Worm (Caenorhabditis elegans): ENCODE data around the gene nspe-8.
"Not testable (repeated sequence)": the region's sequence is repeated elsewhere in the genome, so short reads cannot be mapped to it uniquely, and the experiment has no call there.

nspe-8 gene

DNA sequence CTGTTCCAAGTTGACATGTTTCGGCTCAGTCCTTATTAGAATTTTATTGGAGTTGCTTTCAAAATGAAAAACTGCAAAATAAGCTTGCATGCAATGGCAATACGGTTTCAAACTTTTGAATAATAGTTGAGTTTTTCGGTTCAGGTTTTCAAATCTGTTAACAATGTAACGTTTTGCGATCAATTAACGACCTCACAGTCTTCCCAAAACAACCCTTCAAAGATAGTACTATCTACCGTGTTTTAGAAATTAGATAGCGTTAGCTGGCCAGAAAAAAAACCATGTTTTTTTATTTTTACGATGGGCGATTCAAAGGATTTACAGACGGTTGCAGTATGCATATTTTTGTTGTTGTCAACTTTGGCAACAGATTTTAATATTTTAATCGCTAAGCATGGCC, 9.1 kb upstream of the nspe-8 start, which contains the start of gene Y38E10A.34:
Gene Y38E10A.34, plus strand, starts transcription at position 301 of the 400 bp plus-strand sequence.
- TF ChIP-seq ets-7 (tag; optimal IDR thresholded peaks at IDR 0.05) (no peak), ceh-13 (GFP tag; optimal IDR thresholded peaks at IDR 0.05) (no peak), hnd-1 (tag; optimal IDR thresholded peaks at IDR 0.05) (no peak), tbx-37 (GFP tag; conservative IDR thresholded peaks at IDR 0.05) (no peak), tra-4 (tag; optimal IDR thresholded peaks at IDR 0.05) (no peak), flt-1 (GFP tag; IDR thresholded peaks at IDR 0.05) (no peak), ama-1 (optimal IDR thresholded peaks at IDR 0.05) (no peak), hmg-4 (GFP tag; optimal IDR thresholded peaks at IDR 0.05) (no peak), F13C5.2 (tag; optimal IDR thresholded peaks at IDR 0.05) (no peak), hmbx-1 (tag; optimal IDR thresholded peaks at IDR 0.05) (no peak), sea-1 (GFP tag; conservative IDR thresholded peaks at IDR 0.05) (no peak), tbx-11 (GFP tag; IDR thresholded peaks at IDR 0.05) (no peak), ceh-36 (tag; optimal IDR thresholded peaks at IDR 0.05) (no peak)

- TF ChIP-seq F13C5.2 (tag; optimal IDR thresholded peaks at IDR 0.05) (no peak), scrt-1 (GFP tag; IDR thresholded peaks at IDR 0.05) (no peak), tra-4 (tag; optimal IDR thresholded peaks at IDR 0.05) (no peak), B0310.2 (tag; optimal IDR thresholded peaks at IDR 0.05) (no peak), ceh-13 (GFP tag; optimal IDR thresholded peaks at IDR 0.05) (no peak), hmbx-1 (tag; optimal IDR thresholded peaks at IDR 0.05) (no peak), hmg-4 (GFP tag; optimal IDR thresholded peaks at IDR 0.05) (no peak), hnd-1 (tag; optimal IDR thresholded peaks at IDR 0.05) (no peak), sea-1 (GFP tag; conservative IDR thresholded peaks at IDR 0.05) (no peak), pes-1 (GFP tag; IDR thresholded peaks at IDR 0.05) (no peak), ama-1 (optimal IDR thresholded peaks at IDR 0.05) (no peak)
These were observed 7.6 kb upstream of the nspe-8 start, which contains the start of gene Y38E10A.28 for ce11 chrII:12629387-12629786. Y38E10A.28 (plus strand) TSS chrII:12629687.

ce11 chrII:12628566-12628965, 6.8 kb upstream of the nspe-8 start, which contains the start of gene nspe-5:
nspe-5 (plus strand) TSS chrII:12628866.
- TF ChIP-seq hnd-1 (tag; optimal IDR thresholded peaks at IDR 0.05): no peak
- TF ChIP-seq hmbx-1 (tag; optimal IDR thresholded peaks at IDR 0.05): no peak
- no peak for TF ChIP-seq ceh-36 (tag; optimal IDR thresholded peaks at IDR 0.05)
- TF ChIP-seq tbx-37 (GFP tag; conservative IDR thresholded peaks at IDR 0.05): no peak
- no peak for TF ChIP-seq hmg-4 (GFP tag; optimal IDR thresholded peaks at IDR 0.05)
- no peak for TF ChIP-seq ets-7 (tag; optimal IDR thresholded peaks at IDR 0.05)
- no peak for TF ChIP-seq aly-1 (tag; optimal IDR thresholded peaks at IDR 0.05)
- TF ChIP-seq sea-1 (GFP tag; conservative IDR thresholded peaks at IDR 0.05): no peak
- no peak for TF ChIP-seq tbx-11 (GFP tag; IDR thresholded peaks at IDR 0.05)
- TF ChIP-seq F13C5.2 (tag; optimal IDR thresholded peaks at IDR 0.05): no peak
- no peak for TF ChIP-seq pes-1 (GFP tag; IDR thresholded peaks at IDR 0.05)
- TF ChIP-seq ama-1 (optimal IDR thresholded peaks at IDR 0.05): no peak

- no peak for TF ChIP-seq sea-1 (GFP tag; conservative IDR thresholded peaks at IDR 0.05)
- no peak for TF ChIP-seq tbx-37 (GFP tag; conservative IDR thresholded peaks at IDR 0.05)
- no peak for TF ChIP-seq hmbx-1 (tag; optimal IDR thresholded peaks at IDR 0.05)
- TF ChIP-seq ets-7 (tag; optimal IDR thresholded peaks at IDR 0.05): no peak
- no peak for TF ChIP-seq pes-1 (GFP tag; IDR thresholded peaks at IDR 0.05)
- no peak for TF ChIP-seq ceh-36 (tag; optimal IDR thresholded peaks at IDR 0.05)
- TF ChIP-seq hmg-4 (GFP tag; optimal IDR thresholded peaks at IDR 0.05): no peak
- TF ChIP-seq tbx-11 (GFP tag; IDR thresholded peaks at IDR 0.05): no peak
- TF ChIP-seq B0310.2 (tag; optimal IDR thresholded peaks at IDR 0.05): no peak
- no peak for TF ChIP-seq ceh-13 (GFP tag; optimal IDR thresholded peaks at IDR 0.05)
These were observed 5.1 kb upstream of the nspe-8 start, which contains the start of gene nspe-7 for ce11 chrII:12626887-12627286. nspe-7 (plus strand) TSS chrII:12627187.

DNA sequence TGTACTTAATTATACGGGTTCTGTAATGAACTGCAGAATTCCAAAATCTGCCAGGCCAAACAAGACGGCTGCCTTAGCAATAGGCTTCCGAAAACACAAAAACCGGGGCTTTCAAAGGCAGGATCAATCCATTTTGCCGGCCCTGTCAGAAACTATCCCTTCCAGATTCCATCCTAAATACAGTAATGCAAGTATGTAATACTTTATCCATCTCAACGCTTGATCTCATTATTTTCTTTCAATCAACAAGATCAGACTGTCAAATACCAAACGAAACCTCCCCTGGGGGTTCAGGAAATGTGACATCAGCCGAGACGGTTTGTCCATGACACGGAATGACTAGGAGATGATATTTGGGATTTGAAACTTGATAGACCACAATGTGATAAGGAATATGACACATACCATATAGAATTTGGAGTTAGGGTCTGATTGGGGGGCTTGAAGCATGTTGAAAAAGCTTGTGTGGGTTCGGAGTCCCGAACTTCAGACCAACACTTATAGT, 4.4 kb upstream of the nspe-8 start:
- TF ChIP-seq ceh-13 (GFP tag; optimal IDR thresholded peaks at IDR 0.05) (no peak), sea-1 (GFP tag; conservative IDR thresholded peaks at IDR 0.05) (no peak), F13C5.2 (tag; optimal IDR thresholded peaks at IDR 0.05) (no peak), hmg-4 (GFP tag; optimal IDR thresholded peaks at IDR 0.05) (no peak), hmbx-1 (tag; optimal IDR thresholded peaks at IDR 0.05) (no peak), tra-4 (tag; optimal IDR thresholded peaks at IDR 0.05) (no peak), ets-7 (tag; optimal IDR thresholded peaks at IDR 0.05) (no peak)

ce11 chrII:12625673-12626072, 3.9 kb upstream of the nspe-8 start:
- no peak for TF ChIP-seq hnd-1 (tag; optimal IDR thresholded peaks at IDR 0.05)
- no peak for TF ChIP-seq F13C5.2 (tag; optimal IDR thresholded peaks at IDR 0.05)
- no peak for TF ChIP-seq ceh-36 (tag; optimal IDR thresholded peaks at IDR 0.05)
- TF ChIP-seq hmbx-1 (tag; optimal IDR thresholded peaks at IDR 0.05): no peak
- TF ChIP-seq hmg-4 (GFP tag; optimal IDR thresholded peaks at IDR 0.05): no peak
- no peak for TF ChIP-seq scrt-1 (GFP tag; IDR thresholded peaks at IDR 0.05)
- no peak for TF ChIP-seq ets-7 (tag; optimal IDR thresholded peaks at IDR 0.05)
- TF ChIP-seq sea-1 (GFP tag; conservative IDR thresholded peaks at IDR 0.05): no peak
- no peak for TF ChIP-seq ceh-13 (GFP tag; optimal IDR thresholded peaks at IDR 0.05)
- no peak for TF ChIP-seq flt-1 (GFP tag; IDR thresholded peaks at IDR 0.05)
- TF ChIP-seq tbx-11 (GFP tag; IDR thresholded peaks at IDR 0.05): no peak

- not testable (repeated sequence) for TF ChIP-seq sea-1 (GFP tag; conservative IDR thresholded peaks at IDR 0.05); tbx-37 (GFP tag; conservative IDR thresholded peaks at IDR 0.05); scrt-1 (GFP tag; IDR thresholded peaks at IDR 0.05)
These were observed 2.7 kb upstream of the nspe-8 start, which contains the start of gene Y38E10A.14 for ce11 chrII:12624433-12624832. Y38E10A.14 (minus strand) TSS chrII:12624533.

ce11 chrII:12622843-12623242, 1.1 kb upstream of the nspe-8 start:
- TF ChIP-seq ets-7 (tag; optimal IDR thresholded peaks at IDR 0.05) (no peak), hmbx-1 (tag; optimal IDR thresholded peaks at IDR 0.05) (no peak), F13C5.2 (tag; optimal IDR thresholded peaks at IDR 0.05) (no peak), flt-1 (GFP tag; IDR thresholded peaks at IDR 0.05) (no peak), hnd-1 (tag; optimal IDR thresholded peaks at IDR 0.05) (no peak), scrt-1 (GFP tag; IDR thresholded peaks at IDR 0.05) (no peak), pes-1 (GFP tag; IDR thresholded peaks at IDR 0.05) (no peak), ama-1 (optimal IDR thresholded peaks at IDR 0.05) (no peak), sea-1 (GFP tag; conservative IDR thresholded peaks at IDR 0.05) (no peak)

All from whole organism, early embryonic.